Fruit fly (Drosophila melanogaster) Kc167 (cell line): Measurements from ENCODE around the gene CG1737.

ENCODE experiments used
- Sin3A ChIP-seq: fragments of >200 bp; optimal IDR thresholded peaks from 2 replicates; lab custom pipeline; 2018; ENCODE audit warnings: missing external identifiers
- ttk ChIP-seq: sonication (Bioruptor generic); optimal IDR thresholded peaks from 2 replicates; lab custom pipeline; 2017; ENCODE audit warnings: missing external identifiers

- TF ChIP-seq ttk (lab: Kevin White, UChicago) (no peak), Sin3A (no peak)
Measured at dm6 chrX:11378388-11378787, 28.0 kb downstream of the CG1737 start.
